Worm (Caenorhabditis elegans) whole organism, L1 larva: ENCODE measurements around the gene acox-1.6.

Source experiments
- blmp-1 ChIP-seq: fragments of 150-350 bp; optimal IDR thresholded peaks from 2 replicates; lab custom pipeline; 2014; ENCODE audit warnings: missing biosample characterization, missing genetic modification characterization
- ceh-82 ChIP-seq, 3 experiments: fragments of 150-350 bp in 1 of 3; sonication (generic microtip) in 2 of 3; optimal IDR thresholded peaks; 2 replicates each; lab custom pipeline; 2014 to 2017; ENCODE audit warnings: missing biosample characterization in 3 of 3, missing genetic modification characterization in 3 of 3
- egl-27 ChIP-seq, 2 experiments: fragments of 150-350 bp in 1 of 2; sonication (generic microtip); optimal IDR thresholded peaks; 3 replicates each; lab custom pipeline; 2017 to 2018; ENCODE audit warnings: missing biosample characterization in 2 of 2, missing genetic modification characterization in 2 of 2, missing genetic modification reagents in 2 of 2
- fos-1 ChIP-seq: fragments of 150-350 bp; optimal IDR thresholded peaks from 2 replicates; lab custom pipeline; 2014; ENCODE audit warnings: missing biosample characterization, missing genetic modification characterization
- lin-35 ChIP-seq, 2 experiments: fragments of 150-350 bp; optimal IDR thresholded peaks; 2 replicates each; lab custom pipeline; 2014; ENCODE audit warnings: missing biosample characterization in 2 of 2, missing genetic modification characterization in 2 of 2, missing genetic modification reagents in 2 of 2
- lsy-2 ChIP-seq, 2 experiments: fragments of 150-350 bp; optimal IDR thresholded peaks; 2 replicates each; lab custom pipeline; 2014; ENCODE audit warnings: missing biosample characterization in 2 of 2, missing genetic modification characterization in 2 of 2
- mab-9 ChIP-seq: fragments of 200-800 bp; sonication (Bioruptor generic); IDR thresholded peaks from 2 replicates; pipeline ENCODE4 v1.3.6; 2022; ENCODE audit warnings: missing genetic modification reagents, missing genetic modification characterization, missing compliant biosample characterization
- nhr-19 ChIP-seq: fragments of 200-800 bp; sonication (Bioruptor generic); conservative IDR thresholded peaks from 2 replicates; pipeline ENCODE4 v1.3.6; 2022; ENCODE audit warnings: missing genetic modification characterization, missing compliant biosample characterization
- nhr-84 ChIP-seq: sonication (generic microtip); optimal IDR thresholded peaks from 2 replicates; lab custom pipeline; 2017; ENCODE audit warnings: missing biosample characterization, missing genetic modification characterization
- nhr-90 ChIP-seq: sonication (generic microtip); optimal IDR thresholded peaks from 2 replicates; lab custom pipeline; 2016; ENCODE audit warnings: mild to moderate bottlenecking, missing genetic modification characterization, missing compliant biosample characterization; ENCODE audit not compliant: poor library complexity
- sptf-1 ChIP-seq: fragments of 150-350 bp; optimal IDR thresholded peaks from 2 replicates; lab custom pipeline; 2014; ENCODE audit warnings: missing biosample characterization, missing genetic modification characterization
- xbp-1 ChIP-seq: sonication (generic microtip); optimal IDR thresholded peaks from 2 replicates; lab custom pipeline; 2016; ENCODE audit warnings: missing genetic modification characterization, missing compliant biosample characterization
- zag-1 ChIP-seq: fragments of 150-350 bp; optimal IDR thresholded peaks from 2 replicates; lab custom pipeline; 2014; ENCODE audit warnings: missing biosample characterization, missing genetic modification characterization
- ztf-11 ChIP-seq, 2 experiments: sonication (generic microtip); optimal IDR thresholded peaks; 2 replicates each; lab custom pipeline; 2016 to 2017; ENCODE audit warnings: missing genetic modification characterization in 2 of 2, missing biosample characterization in 1 of 2, missing compliant biosample characterization in 1 of 2

DNA sequence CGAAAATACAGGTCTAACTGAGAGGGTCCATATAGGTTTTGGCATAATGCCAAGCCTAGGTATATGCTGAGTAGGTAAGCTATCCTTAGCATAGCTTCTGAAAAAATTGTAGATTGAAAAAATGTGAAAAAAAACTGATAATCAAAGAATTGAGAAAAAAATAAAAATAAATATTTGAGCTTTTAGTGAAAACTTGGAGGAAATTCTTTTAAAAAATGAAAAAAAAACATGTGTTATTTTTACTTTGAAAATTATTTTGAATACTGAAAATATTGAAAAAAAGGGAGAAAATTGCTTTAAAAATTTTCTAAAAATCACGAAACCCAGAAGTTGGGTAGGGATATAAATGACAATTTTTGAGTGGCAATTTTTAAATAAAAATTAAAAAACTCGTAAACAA lies 49.1 kb upstream of the acox-1.6 start, which contains the start of gene F53H4.3:
- TF ChIP-seq mab-9 (GFP tag; lab: Robert Waterston, UW), result no peak
- TF ChIP-seq nhr-19 (GFP tag; lab: Robert Waterston, UW), result no peak
- no peak for TF ChIP-seq ceh-82 (tag; optimal IDR thresholded peaks at IDR 0.05; lab: Kevin White, UChicago)
- no peak for TF ChIP-seq xbp-1 (tag; lab: Kevin White, UChicago)
- TF ChIP-seq blmp-1 (tag; lab: Kevin White, UChicago), result no peak
- no peak for TF ChIP-seq ztf-11 (tag; optimal IDR thresholded peaks at IDR 0.05; lab: Kevin White, UChicago)
- TF ChIP-seq sptf-1, result no peak
- TF ChIP-seq lin-35 (GFP tag; optimal IDR thresholded peaks at IDR 0.05; lab: Kevin White, UChicago), result no peak
- TF ChIP-seq zag-1 (tag; lab: Kevin White, UChicago), result no peak
- no peak for TF ChIP-seq nhr-90
- TF ChIP-seq lsy-2 (tag; optimal IDR thresholded peaks at IDR 0.05; lab: Kevin White, UChicago), result no peak
- no peak for TF ChIP-seq fos-1 (tag; lab: Kevin White, UChicago)
- TF ChIP-seq egl-27 (tag; optimal IDR thresholded peaks at IDR 0.05; lab: Kevin White, UChicago), result no peak
- TF ChIP-seq nhr-84 (tag; lab: Kevin White, UChicago), result no peak
